Worm (Caenorhabditis elegans) whole organism, late embryonic: ENCODE results near the gene F02C9.2.

Experiments
- C08G9.2 ChIP-seq: sonication (generic microtip); optimal IDR thresholded peaks from 2 replicates; lab custom pipeline; 2016; ENCODE audit warnings: mild to moderate bottlenecking, missing genetic modification characterization, moderate library complexity, missing compliant biosample characterization
- C38D4.7 ChIP-seq: fragments of 200-800 bp; sonication (Bioruptor generic); optimal IDR thresholded peaks from 2 replicates; lab custom pipeline; 2018; ENCODE audit warnings: mild to moderate bottlenecking, missing genetic modification characterization, moderate library complexity, missing compliant biosample characterization
- F13H6.1 ChIP-seq: sonication (generic microtip); optimal IDR thresholded peaks from 2 replicates; lab custom pipeline; 2016; ENCODE audit warnings: missing genetic modification characterization, missing compliant biosample characterization
- K09A11.1 ChIP-seq: sonication (generic microtip); optimal IDR thresholded peaks from 2 replicates; lab custom pipeline; 2017; ENCODE audit warnings: antibody characterized with exemption, mild to moderate bottlenecking, missing genetic modification characterization, missing compliant biosample characterization; ENCODE audit not compliant: insufficient read depth
- T23F11.4 ChIP-seq: fragments of 200-800 bp; sonication (Bioruptor generic); optimal IDR thresholded peaks from 2 replicates; lab custom pipeline; 2018; ENCODE audit warnings: mild to moderate bottlenecking, missing genetic modification characterization, missing compliant biosample characterization
- Y22D7AL.16 ChIP-seq: sonication (generic microtip); optimal IDR thresholded peaks from 2 replicates; lab custom pipeline; 2016; ENCODE audit warnings: missing genetic modification characterization, missing compliant biosample characterization
- ceh-14 ChIP-seq: sonication (generic microtip); optimal IDR thresholded peaks from 2 replicates; lab custom pipeline; 2016; ENCODE audit warnings: missing genotype, missing genetic modification characterization, missing compliant biosample characterization
- ceh-22 ChIP-seq: sonication (generic microtip); optimal IDR thresholded peaks from 2 replicates; lab custom pipeline; 2017; ENCODE audit warnings: missing biosample characterization, missing genetic modification characterization
- ceh-24 ChIP-seq: sonication (generic microtip); optimal IDR thresholded peaks from 2 replicates; lab custom pipeline; 2016; ENCODE audit warnings: mild to moderate bottlenecking, missing genetic modification characterization, missing compliant biosample characterization
- ceh-30 ChIP-seq: fragments of 150-350 bp; optimal IDR thresholded peaks from 2 replicates; lab custom pipeline; 2014; ENCODE audit warnings: missing biosample characterization, missing genetic modification characterization
- ceh-34 ChIP-seq: sonication (generic microtip); optimal IDR thresholded peaks from 2 replicates; lab custom pipeline; 2016; ENCODE audit warnings: mild to moderate bottlenecking, missing genetic modification characterization, missing compliant biosample characterization
- ceh-6 ChIP-seq: fragments of 200-800 bp; sonication (Bioruptor generic); optimal IDR thresholded peaks from 2 replicates; lab custom pipeline; 2018; ENCODE audit warnings: mild to moderate bottlenecking, missing genetic modification characterization, missing compliant biosample characterization
- ceh-9 ChIP-seq: sonication (generic microtip); optimal IDR thresholded peaks from 2 replicates; lab custom pipeline; 2016; ENCODE audit warnings: mild to moderate bottlenecking, missing genetic modification characterization, inconsistent platforms, missing compliant biosample characterization
- che-1 ChIP-seq: sonication (generic microtip); optimal IDR thresholded peaks from 2 replicates; lab custom pipeline; 2016; ENCODE audit warnings: mild to moderate bottlenecking, missing genetic modification characterization, missing compliant biosample characterization
- dmd-4 ChIP-seq: sonication (generic microtip); optimal IDR thresholded peaks from 2 replicates; lab custom pipeline; 2016; ENCODE audit warnings: borderline replicate concordance, missing genetic modification characterization, missing compliant biosample characterization
- dve-1 ChIP-seq: sonication (generic microtip); optimal IDR thresholded peaks from 2 replicates; lab custom pipeline; 2017; ENCODE audit warnings: antibody characterized with exemption, mild to moderate bottlenecking, missing genetic modification characterization, missing compliant biosample characterization
- elt-2 ChIP-seq: sonication (generic microtip); optimal IDR thresholded peaks from 2 replicates; lab custom pipeline; 2016; ENCODE audit warnings: missing genetic modification reagents, missing genetic modification characterization, missing compliant biosample characterization
- ets-4 ChIP-seq: sonication (generic microtip); optimal IDR thresholded peaks from 2 replicates; lab custom pipeline; 2016; ENCODE audit warnings: missing genetic modification characterization, missing compliant biosample characterization
- fax-1 ChIP-seq: sonication (generic microtip); optimal IDR thresholded peaks from 2 replicates; lab custom pipeline; 2016; ENCODE audit warnings: missing genotype, missing genetic modification characterization, missing compliant biosample characterization
- fkh-10 ChIP-seq: fragments of 150-350 bp; optimal IDR thresholded peaks from 2 replicates; lab custom pipeline; 2014; ENCODE audit warnings: missing biosample characterization, missing genetic modification reagents, missing genetic modification characterization
- fkh-6 ChIP-seq: sonication (generic microtip); optimal IDR thresholded peaks from 2 replicates; lab custom pipeline; 2016; ENCODE audit warnings: missing genetic modification characterization, missing compliant biosample characterization
- hlh-30 ChIP-seq: sonication (generic microtip); optimal IDR thresholded peaks from 2 replicates; lab custom pipeline; 2017; ENCODE audit warnings: antibody characterized with exemption, missing genetic modification characterization, missing compliant biosample characterization; ENCODE audit not compliant: insufficient read depth
- hlh-8 ChIP-seq: sonication (generic microtip); optimal IDR thresholded peaks from 2 replicates; lab custom pipeline; 2016; ENCODE audit warnings: missing genotype, missing genetic modification characterization, missing compliant biosample characterization
- lin-11 ChIP-seq: fragments of 200-800 bp; sonication (Bioruptor generic); optimal IDR thresholded peaks from 2 replicates; lab custom pipeline; 2018; ENCODE audit warnings: mild to moderate bottlenecking, missing genetic modification characterization, missing compliant biosample characterization
- madf-2 ChIP-seq: sonication (generic microtip); optimal IDR thresholded peaks from 2 replicates; lab custom pipeline; 2017; ENCODE audit warnings: missing genetic modification characterization, missing compliant biosample characterization
- mec-3 ChIP-seq: sonication (generic microtip); optimal IDR thresholded peaks from 2 replicates; lab custom pipeline; 2016; ENCODE audit warnings: borderline replicate concordance, missing genetic modification characterization, missing compliant biosample characterization
- npax-4 ChIP-seq: sonication (generic microtip); optimal IDR thresholded peaks from 2 replicates; lab custom pipeline; 2016; ENCODE audit warnings: missing genetic modification characterization, missing compliant biosample characterization
- odd-2 ChIP-seq: sonication (generic microtip); optimal IDR thresholded peaks from 2 replicates; lab custom pipeline; 2017; ENCODE audit warnings: antibody characterized with exemption, mild to moderate bottlenecking, missing genetic modification characterization, missing compliant biosample characterization
- pat-9 ChIP-seq: fragments of 200-800 bp; sonication (Bioruptor generic); optimal IDR thresholded peaks from 2 replicates; lab custom pipeline; 2018; ENCODE audit warnings: mild to moderate bottlenecking, missing genetic modification characterization, moderate library complexity, missing compliant biosample characterization
- pha-4 ChIP-seq: fragments of 150-350 bp; optimal IDR thresholded peaks from 2 replicates; lab custom pipeline; 2018; ENCODE audit warnings: missing biosample characterization, missing genetic modification reagents, missing genetic modification characterization
- ref-2 ChIP-seq: sonication (generic microtip); optimal IDR thresholded peaks from 2 replicates; lab custom pipeline; 2016; ENCODE audit warnings: missing genetic modification characterization, missing compliant biosample characterization
- sdc-2 ChIP-seq: sonication (generic microtip); optimal IDR thresholded peaks from 2 replicates; lab custom pipeline; 2016; ENCODE audit warnings: missing genotype, missing genetic modification characterization, missing compliant biosample characterization
- sox-2 ChIP-seq: fragments of 200-800 bp; sonication (Bioruptor generic); IDR thresholded peaks from 2 replicates; pipeline ENCODE4 v1.3.6; 2022; ENCODE audit warnings: missing genetic modification reagents, missing genetic modification characterization, missing compliant biosample characterization
- sox-4 ChIP-seq: sonication (generic microtip); optimal IDR thresholded peaks from 2 replicates; lab custom pipeline; 2017; ENCODE audit warnings: mild to moderate bottlenecking, missing genetic modification characterization, inconsistent platforms, missing compliant biosample characterization
- syd-9 ChIP-seq: sonication (generic microtip); optimal IDR thresholded peaks from 2 replicates; lab custom pipeline; 2016; ENCODE audit warnings: mild to moderate bottlenecking, missing genetic modification characterization, moderate library complexity, missing compliant biosample characterization
- tbx-2 ChIP-seq: sonication (generic microtip); optimal IDR thresholded peaks from 2 replicates; lab custom pipeline; 2016; ENCODE audit warnings: missing genetic modification characterization, missing compliant biosample characterization
- unc-3 ChIP-seq, 2 experiments: fragments of 200-800 bp in 1 of 2; sonication (Bioruptor generic) in 1 of 2; sonication (generic microtip) in 1 of 2; conservative IDR thresholded peaks in 1 of 2; optimal IDR thresholded peaks in 1 of 2; 2 replicates each; pipeline versions ENCODE4 v1.3.6 to Lab custom; 2016 to 2022; ENCODE audit warnings: missing compliant biosample characterization in 2 of 2, missing genetic modification characterization in 2 of 2, missing genetic modification reagents in 1 of 2
- unc-42 ChIP-seq: sonication (generic microtip); optimal IDR thresholded peaks from 2 replicates; lab custom pipeline; 2016; ENCODE audit warnings: missing genotype, missing genetic modification characterization, missing compliant biosample characterization
- unc-55 ChIP-seq: sonication (generic microtip); optimal IDR thresholded peaks from 2 replicates; lab custom pipeline; 2017; ENCODE audit warnings: missing biosample characterization, missing genetic modification reagents, missing genetic modification characterization

F02C9.2 gene

ce11 chrV:3133293-3133755 lies at the start of gene F02C9.2:
TSS of gene F02C9.2 (plus strand) at chrV:3133705.
- TF ChIP-seq odd-2 (tag; lab: Kevin White, UChicago) (no peak), fkh-6 (no peak), hlh-30 (tag; lab: Kevin White, UChicago) (no peak), ceh-24 (tag; lab: Kevin White, UChicago) (no peak)

- TF ChIP-seq T23F11.4 (GFP tag; lab: Kevin White, UChicago) (no peak), che-1 (tag; lab: Kevin White, UChicago) (no peak), dve-1 (no peak), C38D4.7 (GFP tag; lab: Kevin White, UChicago) (no peak), K09A11.1 (tag; lab: Kevin White, UChicago) (no peak), pat-9 (tag; lab: Kevin White, UChicago) (no peak), unc-55 (GFP tag; lab: Kevin White, UChicago) (no peak), ceh-22 (tag; lab: Kevin White, UChicago) (no peak)
These were observed 47.2 kb upstream of the F02C9.2 start, which contains the start of gene srt-8 for ce11 chrV:3086260-3086659. TSS of gene srt-8 (plus strand) at chrV:3086560.

ce11 chrV:3088768-3089167 lies 44.7 kb upstream of the F02C9.2 start, which contains the start of gene acs-21:
TSS of gene acs-21 (plus strand) at chrV:3089068.
- no peak for TF ChIP-seq unc-3 (GFP tag; conservative IDR thresholded peaks at IDR 0.05; lab: Robert Waterston, UW)
- TF ChIP-seq unc-3 (tag; optimal IDR thresholded peaks at IDR 0.05; lab: Kevin White, UChicago): no peak
- TF ChIP-seq ceh-24 (tag; lab: Kevin White, UChicago): no peak
- no peak for TF ChIP-seq pha-4 (tag; lab: Kevin White, UChicago)
- no peak for TF ChIP-seq elt-2 (tag; lab: Kevin White, UChicago)

- TF ChIP-seq pha-4 (tag; lab: Kevin White, UChicago) (no peak), ceh-9 (tag; lab: Kevin White, UChicago) (no peak), unc-42 (tag; lab: Kevin White, UChicago) (no peak), fax-1 (tag; lab: Kevin White, UChicago) (no peak), dmd-4 (no peak), ref-2 (tag; lab: Kevin White, UChicago) (no peak), ceh-6 (no peak), fkh-10 (GFP tag; lab: Kevin White, UChicago) (no peak), sox-2 (GFP tag; lab: Robert Waterston, UW) (no peak), ceh-34 (no peak), dve-1 (no peak), tbx-2 (tag; lab: Kevin White, UChicago) (no peak), madf-2 (tag; lab: Kevin White, UChicago) (no peak), npax-4 (tag; lab: Kevin White, UChicago) (no peak), fkh-6 (no peak), pat-9 (tag; lab: Kevin White, UChicago) (no peak), syd-9 (no peak), ceh-22 (tag; lab: Kevin White, UChicago) (no peak), lin-11 (tag; lab: Kevin White, UChicago) (no peak), ceh-14 (tag; lab: Kevin White, UChicago) (no peak)
These were observed 39.2 kb upstream of the F02C9.2 start, which contains the start of gene cyp-33C9 for ce11 chrV:3094351-3094750. TSS of gene cyp-33C9 (minus strand) at chrV:3094561.

ce11 chrV:3100527-3100926 lies 33.0 kb upstream of the F02C9.2 start:
- TF ChIP-seq ceh-34: no peak
- TF ChIP-seq F13H6.1 (tag; lab: Kevin White, UChicago): no peak
- TF ChIP-seq mec-3 (tag; lab: Kevin White, UChicago): no peak
- no peak for TF ChIP-seq Y22D7AL.16 (tag; lab: Kevin White, UChicago)
- TF ChIP-seq ceh-30: no peak
- TF ChIP-seq ref-2 (tag; lab: Kevin White, UChicago): no peak
- TF ChIP-seq sdc-2 (tag; lab: Kevin White, UChicago): no peak
- no peak for TF ChIP-seq sox-4 (tag; lab: Kevin White, UChicago)
- TF ChIP-seq C08G9.2: no peak
- TF ChIP-seq ets-4 (tag; lab: Kevin White, UChicago): no peak
- no peak for TF ChIP-seq hlh-8 (tag; lab: Kevin White, UChicago)
- no peak for TF ChIP-seq che-1 (tag; lab: Kevin White, UChicago)
- TF ChIP-seq pat-9 (tag; lab: Kevin White, UChicago): no peak
- no peak for TF ChIP-seq unc-42 (tag; lab: Kevin White, UChicago)
